Fruit fly (Drosophila melanogaster): Measurements from ENCODE around the gene CG32284.

CG32284 gene

dm6 chr3L:3186364-3186763 is at the start of gene CG32284:
Gene CG32284 (plus strand): TSS chr3L:3186664.
- no peak for TF ChIP-seq Dll (optimal IDR thresholded peaks at IDR 0.05)
- no peak for TF ChIP-seq CG8478 (optimal IDR thresholded peaks at IDR 0.05)
- TF ChIP-seq usp (GFP tag; optimal IDR thresholded peaks at IDR 0.05) = no peak
- no peak for TF ChIP-seq psq (optimal IDR thresholded peaks at IDR 0.05)
- TF ChIP-seq EcR (GFP tag; optimal IDR thresholded peaks at IDR 0.05) = no peak
- TF ChIP-seq pan (optimal IDR thresholded peaks at IDR 0.05) = no peak

- no peak for TF ChIP-seq pan (optimal IDR thresholded peaks at IDR 0.05)
- no peak for TF ChIP-seq usp (GFP tag; optimal IDR thresholded peaks at IDR 0.05)
- TF ChIP-seq psq (optimal IDR thresholded peaks at IDR 0.05) = no peak
- no peak for TF ChIP-seq Dll (optimal IDR thresholded peaks at IDR 0.05)
- no peak for TF ChIP-seq EcR (GFP tag; optimal IDR thresholded peaks at IDR 0.05)
- no peak for TF ChIP-seq CG8478 (optimal IDR thresholded peaks at IDR 0.05)
These were observed 45.1 kb upstream of the CG32284 start for dm6 chr3L:3141411-3141810.

- TF ChIP-seq psq (optimal IDR thresholded peaks at IDR 0.05) = no peak
- no peak for TF ChIP-seq Dll (optimal IDR thresholded peaks at IDR 0.05)
- no peak for TF ChIP-seq EcR (GFP tag; optimal IDR thresholded peaks at IDR 0.05)
- no peak for TF ChIP-seq pan (optimal IDR thresholded peaks at IDR 0.05)
- TF ChIP-seq CG8478 (optimal IDR thresholded peaks at IDR 0.05) = no peak
- no peak for TF ChIP-seq usp (GFP tag; optimal IDR thresholded peaks at IDR 0.05)
These were observed 43.7 kb upstream of the CG32284 start for dm6 chr3L:3142516-3143382.

- TF ChIP-seq psq (optimal IDR thresholded peaks at IDR 0.05) (no peak), EcR (GFP tag; optimal IDR thresholded peaks at IDR 0.05) (no peak), pan (optimal IDR thresholded peaks at IDR 0.05) (no peak), CG8478 (optimal IDR thresholded peaks at IDR 0.05) (no peak), usp (GFP tag; optimal IDR thresholded peaks at IDR 0.05) (no peak), Dll (optimal IDR thresholded peaks at IDR 0.05) (no peak)
These were observed 43.0 kb upstream of the CG32284 start, which contains the start of the genes CG11537 and Alg2 for dm6 chr3L:3143383-3143962. Gene CG11537 (minus strand): TSS chr3L:3143457. Gene Alg2 (plus strand): TSS chr3L:3143808.

- no peak for TF ChIP-seq Dll (optimal IDR thresholded peaks at IDR 0.05)
- no peak for TF ChIP-seq pan (optimal IDR thresholded peaks at IDR 0.05)
- no peak for TF ChIP-seq CG8478 (optimal IDR thresholded peaks at IDR 0.05)
- TF ChIP-seq usp (GFP tag; optimal IDR thresholded peaks at IDR 0.05) = no peak
- no peak for TF ChIP-seq psq (optimal IDR thresholded peaks at IDR 0.05)
- TF ChIP-seq EcR (GFP tag; optimal IDR thresholded peaks at IDR 0.05) = no peak
These were observed 38.1 kb upstream of the CG32284 start, which contains the start of the genes Usp5 and BtbVII for dm6 chr3L:3148125-3149059. Gene Usp5 (minus strand): TSS chr3L:3148358. Gene BtbVII (plus strand): TSS chr3L:3148646.

- no peak for TF ChIP-seq psq (optimal IDR thresholded peaks at IDR 0.05)
- TF ChIP-seq Dll (optimal IDR thresholded peaks at IDR 0.05) = peak; percentile 18
- no peak for TF ChIP-seq pan (optimal IDR thresholded peaks at IDR 0.05)
- no peak for TF ChIP-seq CG8478 (optimal IDR thresholded peaks at IDR 0.05)
- no peak for TF ChIP-seq EcR (GFP tag; optimal IDR thresholded peaks at IDR 0.05)
These were observed 37.2 kb upstream of the CG32284 start for dm6 chr3L:3149060-3149872.

- no peak for TF ChIP-seq psq (optimal IDR thresholded peaks at IDR 0.05)
- TF ChIP-seq CG8478 (optimal IDR thresholded peaks at IDR 0.05) = no peak
- no peak for TF ChIP-seq usp (GFP tag; optimal IDR thresholded peaks at IDR 0.05)
- TF ChIP-seq Dll (optimal IDR thresholded peaks at IDR 0.05) = no peak
- no peak for TF ChIP-seq EcR (GFP tag; optimal IDR thresholded peaks at IDR 0.05)
- TF ChIP-seq pan (optimal IDR thresholded peaks at IDR 0.05) = no peak
These were observed 36.1 kb upstream of the CG32284 start for dm6 chr3L:3150376-3150775.

dm6 chr3L:3157651-3158050 is 28.8 kb upstream of the CG32284 start:
- no peak for TF ChIP-seq Dll (optimal IDR thresholded peaks at IDR 0.05)
- TF ChIP-seq CG8478 (optimal IDR thresholded peaks at IDR 0.05) = no peak
- no peak for TF ChIP-seq psq (optimal IDR thresholded peaks at IDR 0.05)
- no peak for TF ChIP-seq usp (GFP tag; optimal IDR thresholded peaks at IDR 0.05)
- TF ChIP-seq pan (optimal IDR thresholded peaks at IDR 0.05) = no peak
- TF ChIP-seq EcR (GFP tag; optimal IDR thresholded peaks at IDR 0.05) = no peak

- no peak for TF ChIP-seq EcR (GFP tag; optimal IDR thresholded peaks at IDR 0.05)
These were observed 26.9 kb upstream of the CG32284 start, which contains the start of the genes ND-30 and CG15812 for dm6 chr3L:3159309-3160194. Gene ND-30 (minus strand): TSS chr3L:3159578. Gene CG15812 (plus strand): TSS chr3L:3159991.

- no peak for TF ChIP-seq EcR (GFP tag; optimal IDR thresholded peaks at IDR 0.05)
- no peak for TF ChIP-seq usp (GFP tag; optimal IDR thresholded peaks at IDR 0.05)
- no peak for TF ChIP-seq CG8478 (optimal IDR thresholded peaks at IDR 0.05)
- no peak for TF ChIP-seq psq (optimal IDR thresholded peaks at IDR 0.05)
- no peak for TF ChIP-seq Dll (optimal IDR thresholded peaks at IDR 0.05)
- no peak for TF ChIP-seq pan (optimal IDR thresholded peaks at IDR 0.05)
These were observed 24.5 kb upstream of the CG32284 start, which contains the start of gene rasp for dm6 chr3L:3161968-3162367. Gene rasp (plus strand): TSS chr3L:3162180.
